Worm (Caenorhabditis elegans) whole organism, early embryonic: Measurements from ENCODE around the gene elo-7.

Experiments
- B0310.2 ChIP-seq: sonication (generic microtip); optimal IDR thresholded peaks from 2 replicates; lab custom pipeline; 2016; ENCODE audit warnings: mild to moderate bottlenecking, missing genetic modification characterization, missing compliant biosample characterization
- ama-1 ChIP-seq: fragments of 150-350 bp; optimal IDR thresholded peaks from 2 replicates; lab custom pipeline; 2014
- ceh-13 ChIP-seq: fragments of 200-800 bp; sonication (Bioruptor generic); optimal IDR thresholded peaks from 2 replicates; lab custom pipeline; 2018; ENCODE audit warnings: mild to moderate bottlenecking, missing genetic modification characterization, missing compliant biosample characterization
- ceh-36 ChIP-seq: sonication (generic microtip); optimal IDR thresholded peaks from 2 replicates; lab custom pipeline; 2016; ENCODE audit warnings: missing genetic modification characterization, inconsistent platforms, missing compliant biosample characterization
- ets-7 ChIP-seq: sonication (generic microtip); optimal IDR thresholded peaks from 2 replicates; lab custom pipeline; 2016; ENCODE audit warnings: missing genotype, missing genetic modification characterization, missing compliant biosample characterization
- hmbx-1 ChIP-seq: sonication (generic microtip); optimal IDR thresholded peaks from 2 replicates; lab custom pipeline; 2016; ENCODE audit warnings: mild to moderate bottlenecking, missing genetic modification characterization, missing compliant biosample characterization
- hmg-4 ChIP-seq: fragments of 200-800 bp; sonication (Bioruptor generic); optimal IDR thresholded peaks from 2 replicates; lab custom pipeline; 2018; ENCODE audit warnings: mild to moderate bottlenecking, missing genetic modification characterization, missing compliant biosample characterization
- hnd-1 ChIP-seq: sonication (generic microtip); optimal IDR thresholded peaks from 2 replicates; lab custom pipeline; 2016; ENCODE audit warnings: missing genetic modification characterization, missing compliant biosample characterization
- pes-1 ChIP-seq: fragments of 200-800 bp; sonication (Bioruptor generic); IDR thresholded peaks from 2 replicates; pipeline ENCODE4 v1.3.6; 2022; ENCODE audit warnings: missing genetic modification reagents, missing genetic modification characterization, missing compliant biosample characterization
- scrt-1 ChIP-seq: fragments of 200-800 bp; sonication (Bioruptor generic); IDR thresholded peaks from 2 replicates; pipeline ENCODE4 v1.3.6; 2022; ENCODE audit warnings: missing genetic modification characterization, missing compliant biosample characterization
- tbx-11 ChIP-seq: fragments of 200-800 bp; sonication (Bioruptor generic); IDR thresholded peaks from 2 replicates; pipeline ENCODE4 v1.3.6; 2022; ENCODE audit warnings: missing genetic modification characterization, missing compliant biosample characterization
- tbx-37 ChIP-seq: fragments of 200-800 bp; sonication (Bioruptor generic); conservative IDR thresholded peaks from 2 replicates; pipeline ENCODE4 v1.3.6; 2022; ENCODE audit warnings: missing genetic modification reagents, missing genetic modification characterization, missing compliant biosample characterization
- tra-4 ChIP-seq: sonication (generic microtip); optimal IDR thresholded peaks from 2 replicates; lab custom pipeline; 2017; ENCODE audit warnings: missing genetic modification characterization, missing compliant biosample characterization

DNA sequence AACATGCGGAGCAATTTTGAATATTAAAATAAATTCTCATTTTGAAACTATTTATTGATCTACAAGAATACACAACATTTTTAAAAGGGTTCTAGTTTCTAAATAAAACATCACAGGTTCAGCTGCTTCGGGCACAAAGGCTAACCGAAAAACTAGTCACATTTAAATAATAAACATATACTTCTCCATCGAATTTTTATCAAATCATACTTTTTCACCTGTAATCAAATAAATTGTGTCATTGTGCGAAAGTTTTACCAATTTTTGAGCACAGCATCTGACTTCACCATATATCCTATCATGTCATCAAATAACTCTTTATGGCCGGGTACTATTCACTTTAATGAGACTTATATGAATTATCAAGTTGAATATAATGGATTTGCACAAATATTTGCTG, 39.4 kb upstream of the elo-7 start, which contains the start of gene sru-6:
- no peak for TF ChIP-seq pes-1 (GFP tag; lab: Robert Waterston, UW)
- TF ChIP-seq tbx-11 (GFP tag; lab: Robert Waterston, UW), result no peak
- TF ChIP-seq ama-1 (lab: Kevin White, UChicago), result no peak
- TF ChIP-seq tbx-37 (GFP tag; lab: Robert Waterston, UW), result no peak
- TF ChIP-seq ceh-13 (GFP tag; lab: Kevin White, UChicago), result no peak
- no peak for TF ChIP-seq tra-4 (tag; lab: Kevin White, UChicago)
- no peak for TF ChIP-seq hmg-4 (GFP tag; lab: Kevin White, UChicago)
- no peak for TF ChIP-seq ceh-36 (tag; lab: Kevin White, UChicago)
- TF ChIP-seq B0310.2 (tag; lab: Kevin White, UChicago), result no peak
- no peak for TF ChIP-seq hmbx-1 (tag; lab: Kevin White, UChicago)
- TF ChIP-seq ets-7 (tag; lab: Kevin White, UChicago), result no peak
- TF ChIP-seq scrt-1 (GFP tag; lab: Robert Waterston, UW), result no peak
- no peak for TF ChIP-seq hnd-1 (tag; lab: Kevin White, UChicago)
